Fruit fly (Drosophila melanogaster): ENCODE results near the gene rept.

The rept gene

dm6 chr3L:19228371-19228817 is 26.7 kb upstream of the rept start:
- TF ChIP-seq CG10543 (GFP tag; optimal IDR thresholded peaks at IDR 0.05): peak; percentile 14
- TF ChIP-seq CG14667 (GFP tag; IDR thresholded peaks at IDR 0.05): no peak
- TF ChIP-seq fd102C (GFP tag; optimal IDR thresholded peaks at IDR 0.05): no peak
- no peak for TF ChIP-seq CG10959 (GFP tag; IDR thresholded peaks at IDR 0.05)
- no peak for TF ChIP-seq Vsx1 (GFP tag; optimal IDR thresholded peaks at IDR 0.05)
- TF ChIP-seq HHEX (GFP tag; optimal IDR thresholded peaks at IDR 0.05): no peak
- TF ChIP-seq CG18619 (GFP tag; optimal IDR thresholded peaks at IDR 0.05): no peak
- TF ChIP-seq CHES-1-like (GFP tag; optimal IDR thresholded peaks at IDR 0.05): no peak
- TF ChIP-seq CG18764 (GFP tag; optimal IDR thresholded peaks at IDR 0.05): no peak
- TF ChIP-seq CG17829 (tag; optimal IDR thresholded peaks at IDR 0.05): no peak
- TF ChIP-seq Hr39 (optimal IDR thresholded peaks at IDR 0.05): no peak
- no peak for TF ChIP-seq CG6813 (GFP tag; optimal IDR thresholded peaks at IDR 0.05)
- no peak for TF ChIP-seq CG11504 (tag; optimal IDR thresholded peaks at IDR 0.05)
- TF ChIP-seq crol (GFP tag; IDR thresholded peaks at IDR 0.05): peak; percentile 77
- TF ChIP-seq mirr (GFP tag; optimal IDR thresholded peaks at IDR 0.05): peak; percentile 44
- no peak for TF ChIP-seq vnd (GFP tag; IDR thresholded peaks at IDR 0.05; ENCODE audit: partially characterized antibody)
- no peak for TF ChIP-seq Eip74EF (GFP tag; optimal IDR thresholded peaks at IDR 0.05)
- TF ChIP-seq sug (tag; optimal IDR thresholded peaks at IDR 0.05): peak; percentile 27
- TF ChIP-seq wdn (GFP tag; IDR thresholded peaks at IDR 0.05): no peak
- TF ChIP-seq Asciz (GFP tag; optimal IDR thresholded peaks at IDR 0.05): no peak
- TF ChIP-seq lab (GFP tag; optimal IDR thresholded peaks at IDR 0.05): peak; percentile 79
- TF ChIP-seq CG15696 (tag; optimal IDR thresholded peaks at IDR 0.05): no peak
- peak; percentile 45; the same call in 1 of the 3 replicates for TF ChIP-seq CG6175 (GFP tag; IDR thresholded peaks at IDR 0.05)
- peak; percentile 82 for TF ChIP-seq CG7745 (tag; optimal IDR thresholded peaks at IDR 0.05)
- no peak for TF ChIP-seq Deaf1 (tag; optimal IDR thresholded peaks at IDR 0.05)
- no peak for TF ChIP-seq Hr51 (GFP tag; optimal IDR thresholded peaks at IDR 0.05)
- no peak for TF ChIP-seq hb (GFP tag; IDR thresholded peaks at IDR 0.05; ENCODE audit: partially characterized antibody)
- TF ChIP-seq Mad (GFP tag; optimal IDR thresholded peaks at IDR 0.05): no peak
- TF ChIP-seq CG30020 (tag; optimal IDR thresholded peaks at IDR 0.05): no peak
- no peak for TF ChIP-seq TFAM (GFP tag; optimal IDR thresholded peaks at IDR 0.05)
- TF ChIP-seq CG15073 (GFP tag; optimal IDR thresholded peaks at IDR 0.05): no peak
- TF ChIP-seq zen2 (GFP tag; IDR thresholded peaks at IDR 0.05; ENCODE audit: partially characterized antibody): no peak
- TF ChIP-seq Scr (GFP tag; IDR thresholded peaks at IDR 0.05; ENCODE audit: partially characterized antibody): no peak
- TF ChIP-seq ro (GFP tag; IDR thresholded peaks at IDR 0.05): no peak
- no peak for TF ChIP-seq btn (GFP tag; optimal IDR thresholded peaks at IDR 0.05)
- TF ChIP-seq grn (GFP tag; optimal IDR thresholded peaks at IDR 0.05): peak; percentile 79
- TF ChIP-seq Ets65A (GFP tag): no peak
- TF ChIP-seq CG8281 (tag; optimal IDR thresholded peaks at IDR 0.05): peak; percentile 30
- TF ChIP-seq CG12659 (GFP tag; optimal IDR thresholded peaks at IDR 0.05): no peak
- TF ChIP-seq CG3995 (GFP tag; optimal IDR thresholded peaks at IDR 0.05): no peak
- no peak for TF ChIP-seq CG12942 (GFP tag; optimal IDR thresholded peaks at IDR 0.05)
- no peak for TF ChIP-seq Hmr (GFP tag; optimal IDR thresholded peaks at IDR 0.05)
- TF ChIP-seq sens-2 (GFP tag; IDR thresholded peaks at IDR 0.05): no peak
- no peak for TF ChIP-seq gfzf (GFP tag; optimal IDR thresholded peaks at IDR 0.05)
- TF ChIP-seq CG2199 (GFP tag; IDR thresholded peaks at IDR 0.05): 0 out of 3 replicates have a peak, but pooled peaks have one; percentile 24
- TF ChIP-seq crp (GFP tag; optimal IDR thresholded peaks at IDR 0.05): no peak
- TF ChIP-seq CG9727 (GFP tag; optimal IDR thresholded peaks at IDR 0.05): no peak
- no peak for TF ChIP-seq CG17186 (GFP tag; optimal IDR thresholded peaks at IDR 0.05)
- no peak for TF ChIP-seq dmrt11E (tag; optimal IDR thresholded peaks at IDR 0.05)
- TF ChIP-seq wek (GFP tag; optimal IDR thresholded peaks at IDR 0.05): no peak

Measured in whole organism, embryonic.